Worm (Caenorhabditis elegans): ENCODE measurements around the gene T24A6.1.

DNA sequence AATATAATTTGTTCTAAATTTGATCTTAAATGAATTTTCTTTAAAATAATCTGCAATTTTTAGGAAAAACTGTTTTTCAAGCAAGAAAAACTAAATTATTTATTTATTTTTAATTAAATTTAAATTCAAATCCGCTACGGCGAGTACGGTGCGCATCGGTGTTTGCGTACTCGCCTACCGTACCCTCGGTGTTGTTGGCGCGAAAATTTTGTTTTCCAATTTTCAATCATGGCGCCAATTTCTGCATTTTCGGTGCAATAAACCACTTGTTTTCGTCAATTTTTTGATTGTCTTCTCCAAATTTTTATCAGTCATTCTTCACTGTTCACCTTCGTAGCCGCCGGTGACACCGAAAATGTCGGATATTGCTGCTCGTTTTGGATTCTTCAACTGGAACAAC, 20.0 kb downstream of the T24A6.1 start, which contains the start of gene pygl-1:
- TF ChIP-seq tbx-11 (GFP tag; IDR thresholded peaks at IDR 0.05) = no peak
- TF ChIP-seq ets-7 (tag; optimal IDR thresholded peaks at IDR 0.05) = no peak
- TF ChIP-seq ama-1 (optimal IDR thresholded peaks at IDR 0.05) = no peak
- no peak for TF ChIP-seq hnd-1 (tag; optimal IDR thresholded peaks at IDR 0.05)
- no peak for TF ChIP-seq tbx-37 (GFP tag; conservative IDR thresholded peaks at IDR 0.05)
- TF ChIP-seq B0310.2 (tag; optimal IDR thresholded peaks at IDR 0.05) = no peak
- TF ChIP-seq sea-1 (GFP tag; conservative IDR thresholded peaks at IDR 0.05) = no peak
- no peak for TF ChIP-seq hmbx-1 (tag; optimal IDR thresholded peaks at IDR 0.05)
- no peak for TF ChIP-seq ceh-13 (GFP tag; optimal IDR thresholded peaks at IDR 0.05)

All from whole organism, early embryonic.